Worm (Caenorhabditis elegans) whole organism, L1 larva: ENCODE measurements around the gene fig-1.
A peak's percentile ranks its signal among the peaks of the same experiment; 100 is the strongest.

Source experiments
- C16A3.4 ChIP-seq: fragments of 150-350 bp; optimal IDR thresholded peaks from 2 replicates; lab custom pipeline; 2014; ENCODE audit warnings: missing biosample characterization, missing genetic modification characterization
- aly-2 ChIP-seq: fragments of 150-350 bp; optimal IDR thresholded peaks from 2 replicates; lab custom pipeline; 2014; ENCODE audit warnings: missing biosample characterization, missing genetic modification characterization
- blmp-1 ChIP-seq: fragments of 150-350 bp; optimal IDR thresholded peaks from 2 replicates; lab custom pipeline; 2014; ENCODE audit warnings: missing biosample characterization, missing genetic modification characterization
- ceh-8 ChIP-seq: fragments of 200-800 bp; sonication (Bioruptor generic); optimal IDR thresholded peaks from 2 replicates; lab custom pipeline; 2018; ENCODE audit warnings: mild to moderate bottlenecking, missing genetic modification characterization, moderate library complexity, missing compliant biosample characterization
- ceh-90 ChIP-seq: sonication (generic microtip); optimal IDR thresholded peaks from 2 replicates; lab custom pipeline; 2016; ENCODE audit warnings: missing genetic modification characterization, missing compliant biosample characterization
- ces-1 ChIP-seq: fragments of 150-350 bp; optimal IDR thresholded peaks from 2 replicates; lab custom pipeline; 2014; ENCODE audit warnings: missing biosample characterization, missing genetic modification reagents, missing genetic modification characterization
- efl-1 ChIP-seq, 4 experiments: fragments of 150-350 bp; optimal IDR thresholded peaks in 3 of 4; peaks in 1 of 4; 1 replicate in 1 of 4; 2 replicates in 3 of 4; lab custom pipeline; 2014; ENCODE audit warnings: missing biosample characterization in 2 of 4, missing genetic modification characterization in 2 of 4, missing genetic modification reagents in 2 of 4
- fkh-10 ChIP-seq: sonication (generic microtip); optimal IDR thresholded peaks from 2 replicates; lab custom pipeline; 2017; ENCODE audit warnings: missing biosample characterization, missing genetic modification reagents, missing genetic modification characterization
- fkh-8 ChIP-seq: sonication (generic microtip); optimal IDR thresholded peaks from 2 replicates; lab custom pipeline; 2016; ENCODE audit warnings: mild to moderate bottlenecking, missing genetic modification characterization, missing compliant biosample characterization
- fos-1 ChIP-seq: fragments of 150-350 bp; optimal IDR thresholded peaks from 2 replicates; lab custom pipeline; 2014; ENCODE audit warnings: missing biosample characterization, missing genetic modification characterization
- grh-1 ChIP-seq: fragments of 200-800 bp; sonication (Bioruptor generic); IDR thresholded peaks from 2 replicates; pipeline ENCODE4 v1.3.6; 2022; ENCODE audit warnings: missing genetic modification reagents, missing genetic modification characterization, missing compliant biosample characterization
- hlh-17 ChIP-seq: fragments of 200-800 bp; sonication (Bioruptor generic); optimal IDR thresholded peaks from 2 replicates; lab custom pipeline; 2018; ENCODE audit warnings: missing genetic modification characterization, mild to moderate bottlenecking, missing compliant biosample characterization, moderate library complexity, borderline replicate concordance
- hpl-2 ChIP-seq: fragments of 150-350 bp; optimal IDR thresholded peaks from 2 replicates; lab custom pipeline; 2014; ENCODE audit warnings: missing biosample characterization, missing genetic modification reagents, missing genetic modification characterization
- isw-1 ChIP-seq: fragments of 200-800 bp; sonication (Bioruptor generic); IDR thresholded peaks from 2 replicates; pipeline ENCODE4 v1.3.6; 2022; ENCODE audit warnings: missing genetic modification characterization, missing compliant biosample characterization
- lin-14 ChIP-seq: fragments of 200-800 bp; sonication (Bioruptor generic); optimal IDR thresholded peaks from 2 replicates; lab custom pipeline; 2018; ENCODE audit warnings: mild to moderate bottlenecking, missing genetic modification characterization, moderate library complexity, missing compliant biosample characterization
- lin-39 ChIP-seq: fragments of 150-350 bp; optimal IDR thresholded peaks from 2 replicates; lab custom pipeline; 2014; ENCODE audit warnings: missing biosample characterization, missing genetic modification reagents, missing genetic modification characterization
- lsy-2 ChIP-seq, 2 experiments: fragments of 150-350 bp; optimal IDR thresholded peaks; 2 replicates each; lab custom pipeline; 2014; ENCODE audit warnings: missing biosample characterization in 2 of 2, missing genetic modification characterization in 2 of 2
- mdl-1 ChIP-seq, 2 experiments: fragments of 150-350 bp; optimal IDR thresholded peaks; 2 replicates each; lab custom pipeline; 2014 to 2017; ENCODE audit warnings: missing biosample characterization in 2 of 2, missing genetic modification characterization in 2 of 2, inconsistent platforms in 1 of 2
- mef-2 ChIP-seq: fragments of 150-350 bp; optimal IDR thresholded peaks from 2 replicates; lab custom pipeline; 2014; ENCODE audit warnings: missing biosample characterization, missing genetic modification characterization
- mep-1 ChIP-seq: fragments of 150-350 bp; optimal IDR thresholded peaks from 2 replicates; lab custom pipeline; 2014; ENCODE audit warnings: missing biosample characterization, missing genetic modification characterization
- nhr-47 ChIP-seq: sonication (generic microtip); optimal IDR thresholded peaks from 2 replicates; lab custom pipeline; 2016; ENCODE audit warnings: mild to moderate bottlenecking, missing genetic modification characterization, moderate library complexity, missing compliant biosample characterization
- nhr-71 ChIP-seq: sonication (generic microtip); optimal IDR thresholded peaks from 2 replicates; lab custom pipeline; 2016; ENCODE audit warnings: mild to moderate bottlenecking, missing genetic modification characterization, moderate library complexity, missing compliant biosample characterization
- nhr-76 ChIP-seq: sonication (generic microtip); optimal IDR thresholded peaks from 2 replicates; lab custom pipeline; 2017; ENCODE audit warnings: missing biosample characterization, missing genetic modification characterization
- nhr-84 ChIP-seq: sonication (generic microtip); optimal IDR thresholded peaks from 2 replicates; lab custom pipeline; 2017; ENCODE audit warnings: missing biosample characterization, missing genetic modification characterization
- pax-3 ChIP-seq: fragments of 200-800 bp; sonication (Bioruptor generic); optimal IDR thresholded peaks from 2 replicates; lab custom pipeline; 2018; ENCODE audit warnings: mild to moderate bottlenecking, missing genetic modification characterization, moderate library complexity, missing compliant biosample characterization
- skn-1 ChIP-seq: fragments of 150-350 bp; optimal IDR thresholded peaks from 2 replicates; lab custom pipeline; 2014; ENCODE audit warnings: missing biosample characterization, missing genetic modification characterization
- snu-23 ChIP-seq: sonication (generic microtip); optimal IDR thresholded peaks from 2 replicates; lab custom pipeline; 2016; ENCODE audit warnings: missing genetic modification characterization, missing compliant biosample characterization
- tbx-2 ChIP-seq: sonication (generic microtip); optimal IDR thresholded peaks from 2 replicates; lab custom pipeline; 2016; ENCODE audit warnings: missing genetic modification characterization, missing compliant biosample characterization
- unc-130 ChIP-seq: fragments of 150-350 bp; optimal IDR thresholded peaks from 2 replicates; lab custom pipeline; 2017; ENCODE audit warnings: missing biosample characterization, missing genetic modification characterization, inconsistent platforms
- unc-62 ChIP-seq: fragments of 150-350 bp; optimal IDR thresholded peaks from 2 replicates; lab custom pipeline; 2014; ENCODE audit warnings: missing biosample characterization, missing genetic modification reagents, missing genetic modification characterization
- xbp-1 ChIP-seq: sonication (generic microtip); optimal IDR thresholded peaks from 2 replicates; lab custom pipeline; 2016; ENCODE audit warnings: missing genetic modification characterization, missing compliant biosample characterization
- ztf-4 ChIP-seq: fragments of 150-350 bp; optimal IDR thresholded peaks from 2 replicates; lab custom pipeline; 2014; ENCODE audit warnings: missing biosample characterization, missing genetic modification characterization

fig-1 gene

ce11 chrV:10951655-10952278 lies 29.2 kb downstream of the fig-1 start, which contains the start of gene F17C11.4 (continued):
- peak; percentile 81 for TF ChIP-seq lin-39 (tag; lab: Kevin White, UChicago)
- peak; percentile 83 for TF ChIP-seq nhr-47 (tag; lab: Kevin White, UChicago)
- TF ChIP-seq hpl-2 (GFP tag; lab: Kevin White, UChicago) = no peak
- TF ChIP-seq mep-1 = peak; percentile 75
- peak; percentile 84 for TF ChIP-seq ztf-4
- no peak for TF ChIP-seq hlh-17 (GFP tag; lab: Kevin White, UChicago)
- TF ChIP-seq nhr-84 = no peak
- TF ChIP-seq tbx-2 (tag; lab: Kevin White, UChicago) = peak; percentile 88
- TF ChIP-seq xbp-1 (tag; lab: Kevin White, UChicago) = peak; percentile 74

ce11 chrV:10949511-10949910 lies 31.5 kb downstream of the fig-1 start, which contains the start of gene col-153:
Gene col-153, plus strand, starts transcription at chrV:10949811.
- TF ChIP-seq ceh-90 (no peak), blmp-1 (tag; lab: Kevin White, UChicago) (peak; percentile 86), unc-130 (tag; lab: Kevin White, UChicago) (no peak), mdl-1 (tag; optimal IDR thresholded peaks at IDR 0.05; lab: Kevin White, UChicago) (no peak), mef-2 (no peak), grh-1 (GFP tag; lab: Robert Waterston, UW) (no peak)

- TF ChIP-seq pax-3 (tag; lab: Kevin White, UChicago) (no peak), lin-14 (GFP tag; lab: Kevin White, UChicago) (no peak), nhr-84 (no peak), skn-1 (tag; lab: Kevin White, UChicago) (no peak), ceh-90 (no peak), unc-62 (GFP tag; lab: Kevin White, UChicago) (no peak), efl-1 (optimal IDR thresholded peaks at IDR 0.05; lab: Kevin White, UChicago) (no peak), efl-1 (GFP tag; optimal IDR thresholded peaks at IDR 0.05 in 1 of 2; lab: Kevin White, UChicago) (peak in 1 of 2 experiments; percentile 3)
These were observed 33.1 kb downstream of the fig-1 start, which contains the start of gene F17C11.2 for ce11 chrV:10947930-10948329. Gene F17C11.2, plus strand, starts transcription at chrV:10948230.

ce11 chrV:10947210-10947609 lies 33.8 kb downstream of the fig-1 start:
- TF ChIP-seq isw-1 (GFP tag; lab: Robert Waterston, UW) = no peak
- TF ChIP-seq mep-1 = no peak
- no peak for TF ChIP-seq unc-130 (tag; lab: Kevin White, UChicago)
- TF ChIP-seq nhr-47 (tag; lab: Kevin White, UChicago) = peak; percentile 38
- TF ChIP-seq C16A3.4 (tag; lab: Kevin White, UChicago) = no peak
- TF ChIP-seq skn-1 (tag; lab: Kevin White, UChicago) = no peak
- TF ChIP-seq fkh-10 = peak; percentile 33
- peak; percentile 55 for TF ChIP-seq nhr-71 (tag; lab: Kevin White, UChicago)
- TF ChIP-seq snu-23 = no peak
- TF ChIP-seq fkh-8 (tag; lab: Kevin White, UChicago) = peak; percentile 64
- no peak for TF ChIP-seq fos-1 (tag; lab: Kevin White, UChicago)
- TF ChIP-seq ceh-8 (GFP tag; lab: Kevin White, UChicago) = peak; percentile 67

ce11 chrV:10944903-10945302 lies 36.1 kb downstream of the fig-1 start:
- TF ChIP-seq pax-3 (tag; lab: Kevin White, UChicago) = no peak
- no peak for TF ChIP-seq aly-2 (tag; lab: Kevin White, UChicago)
- peak in 1 of 2 experiments; percentile 24 for TF ChIP-seq lsy-2 (tag; optimal IDR thresholded peaks at IDR 0.05; lab: Kevin White, UChicago)
- TF ChIP-seq lin-14 (GFP tag; lab: Kevin White, UChicago) = peak; percentile 57
- peak; percentile 5 for TF ChIP-seq ces-1 (GFP tag; lab: Kevin White, UChicago)
- no peak for TF ChIP-seq nhr-71 (tag; lab: Kevin White, UChicago)
- no peak for TF ChIP-seq nhr-76 (tag; lab: Kevin White, UChicago)
- TF ChIP-seq unc-62 (GFP tag; lab: Kevin White, UChicago) = no peak
- peak; percentile 82 for TF ChIP-seq fkh-10
